Fruit fly (Drosophila melanogaster): ENCODE measurements around the gene CG14645.

Gene CG14645

dm6 chr3R:4360668-4361110 lies 25.8 kb downstream of the CG14645 start:
- TF ChIP-seq gro (GFP tag; optimal IDR thresholded peaks at IDR 0.05) (no peak), lab (GFP tag; optimal IDR thresholded peaks at IDR 0.05) (peak; percentile 50), so (GFP tag; IDR thresholded peaks at IDR 0.05) (0 out of 3 replicates have a peak, but pooled peaks have one; percentile 31), CG1233 (GFP tag; optimal IDR thresholded peaks at IDR 0.05) (no peak), Jarid2 (GFP tag; optimal IDR thresholded peaks at IDR 0.05) (peak; percentile 14), dysf (GFP tag; IDR thresholded peaks at IDR 0.05) (no peak), CG14667 (GFP tag; IDR thresholded peaks at IDR 0.05) (no peak), Pdp1 (GFP tag; optimal IDR thresholded peaks at IDR 0.05) (peak in 1 of 2 experiments; percentile 0), pho (GFP tag; optimal IDR thresholded peaks at IDR 0.05) (no peak), otp (GFP tag; IDR thresholded peaks at IDR 0.05) (no peak), rib (GFP tag; IDR thresholded peaks at IDR 0.05) (peak; percentile 38; the same call in 1 of the 2 replicates), ci (GFP tag; IDR thresholded peaks at IDR 0.05) (no peak), CG9609 (GFP tag; optimal IDR thresholded peaks at IDR 0.05) (no peak), CG32532 (GFP tag; IDR thresholded peaks at IDR 0.05) (peak; percentile 34; the same call in 1 of the 2 replicates), abd-A (tag; optimal IDR thresholded peaks at IDR 0.05) (peak; percentile 98), CG2116 (GFP tag; optimal IDR thresholded peaks at IDR 0.05) (no peak), bsh (GFP tag; optimal IDR thresholded peaks at IDR 0.05) (no peak), Hsf (GFP tag; optimal IDR thresholded peaks at IDR 0.05) (no peak), HmgD (GFP tag; optimal IDR thresholded peaks at IDR 0.05) (no peak), hbn (GFP tag; IDR thresholded peaks at IDR 0.05; ENCODE audit: partially characterized antibody) (no peak), CG2889 (GFP tag; IDR thresholded peaks at IDR 0.05) (no peak), YL-1 (GFP tag; optimal IDR thresholded peaks at IDR 0.05) (no peak), CG10366 (GFP tag; IDR thresholded peaks at IDR 0.05) (no peak), CrebB (tag; optimal IDR thresholded peaks at IDR 0.05) (no peak), Med (GFP tag) (peak; percentile 87), Myb (GFP tag; optimal IDR thresholded peaks at IDR 0.05) (no peak), CG4360 (GFP tag; IDR thresholded peaks at IDR 0.05) (peak; percentile 52; the same call in 1 of the 2 replicates), Dip3 (GFP tag; optimal IDR thresholded peaks at IDR 0.05) (no peak), Adf1 (GFP tag; IDR thresholded peaks at IDR 0.05) (peak; percentile 61; the same call in 1 of the 2 replicates), her (GFP tag; optimal IDR thresholded peaks at IDR 0.05) (no peak), shn (GFP tag; optimal IDR thresholded peaks at IDR 0.05) (no peak), toy (GFP tag; IDR thresholded peaks at IDR 0.05) (no peak), Hr51 (GFP tag; optimal IDR thresholded peaks at IDR 0.05) (peak in 1 of 2 experiments; percentile 54), sqz (GFP tag; optimal IDR thresholded peaks at IDR 0.05) (no peak), bbx (GFP tag; IDR thresholded peaks at IDR 0.05; ENCODE audit: partially characterized antibody) (peak; percentile 63), Rfx (GFP tag; IDR thresholded peaks at IDR 0.05) (no peak), yki (optimal IDR thresholded peaks at IDR 0.05) (peak; percentile 27), CG30403 (GFP tag; optimal IDR thresholded peaks at IDR 0.05) (no peak), sd (tag; optimal IDR thresholded peaks at IDR 0.05) (no peak), ham (GFP tag; IDR thresholded peaks at IDR 0.05) (no peak), Trl (optimal IDR thresholded peaks at IDR 0.05) (peak; percentile 71 to 77), Trl (GFP tag; optimal IDR thresholded peaks at IDR 0.05) (no peak), kni (GFP tag; optimal IDR thresholded peaks at IDR 0.05) (no peak), kah (GFP tag; optimal IDR thresholded peaks at IDR 0.05) (no peak), CG8290 (GFP tag; optimal IDR thresholded peaks at IDR 0.05) (no peak), CG8290 (tag; optimal IDR thresholded peaks at IDR 0.05) (peak in 1 of 2 experiments; percentile 40), CG6175 (GFP tag; IDR thresholded peaks at IDR 0.05) (peak; percentile 69; the same call in 1 of the 3 replicates), ewg (GFP tag; optimal IDR thresholded peaks at IDR 0.05) (no peak), hkb (optimal IDR thresholded peaks at IDR 0.05) (no peak), hkb (GFP tag; IDR thresholded peaks at IDR 0.05) (peak; percentile 65), CG15479 (GFP tag; optimal IDR thresholded peaks at IDR 0.05) (no peak), ems (GFP tag; optimal IDR thresholded peaks at IDR 0.05) (no peak), CG18599 (GFP tag; optimal IDR thresholded peaks at IDR 0.05) (peak; percentile 41)

Measured in whole organism, embryonic.